Worm (Caenorhabditis elegans) whole organism, late embryonic: ENCODE results near the gene F59D12.2.

Source experiments
- ahr-1 ChIP-seq: sonication (generic microtip); optimal IDR thresholded peaks from 2 replicates; lab custom pipeline; 2016; ENCODE audit warnings: missing genetic modification characterization, missing compliant biosample characterization
- ceh-18 ChIP-seq: sonication (generic microtip); optimal IDR thresholded peaks from 2 replicates; lab custom pipeline; 2016; ENCODE audit warnings: missing genetic modification characterization, missing compliant biosample characterization
- dmd-4 ChIP-seq: sonication (generic microtip); optimal IDR thresholded peaks from 2 replicates; lab custom pipeline; 2016; ENCODE audit warnings: borderline replicate concordance, missing genetic modification characterization, missing compliant biosample characterization

DNA sequence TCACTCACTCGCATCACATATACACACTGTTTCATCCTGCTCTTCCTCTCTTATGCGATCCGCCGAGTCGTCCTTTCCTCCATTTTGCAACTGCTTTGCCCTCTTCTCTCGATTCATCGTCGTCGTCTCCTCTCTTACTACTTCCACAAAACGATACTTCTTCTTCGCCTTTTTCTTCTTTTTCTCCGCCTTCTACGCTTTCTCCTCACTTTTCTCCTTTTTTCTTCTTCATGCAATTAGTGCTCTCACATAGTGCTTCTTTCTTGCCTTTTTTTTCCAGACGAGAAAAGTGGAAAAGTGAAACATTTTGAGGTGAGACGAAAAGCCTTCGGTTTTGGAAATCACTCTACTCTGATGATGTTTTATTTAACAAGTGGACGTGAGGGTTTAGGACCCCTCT is 16.0 kb downstream of the F59D12.2 start:
- TF ChIP-seq dmd-4 (tag; lab: Kevin White, UChicago) (no peak), ceh-18 (no peak), ahr-1 (tag; lab: Kevin White, UChicago) (no peak)
